Fruit fly (Drosophila melanogaster) whole organism, prepupa: ENCODE data around the gene Hsp110.

Experiments
- Blimp-1 ChIP-seq: fragments of 200-800 bp; sonication (Bioruptor generic); optimal IDR thresholded peaks from 3 replicates; lab custom pipeline; 2017; ENCODE audit warnings: missing biosample characterization, missing genetic modification characterization, mild to moderate bottlenecking, moderate library complexity, missing genetic modification reagents
- CG10631 ChIP-seq: fragments of 200-800 bp; sonication (Bioruptor generic); optimal IDR thresholded peaks from 2 replicates; lab custom pipeline; 2016; ENCODE audit warnings: missing biosample characterization, missing genetic modification characterization
- CG10669 ChIP-seq: fragments of 200-800 bp; sonication (Bioruptor generic); optimal IDR thresholded peaks from 3 replicates; lab custom pipeline; 2018; ENCODE audit warnings: missing biosample characterization, mild to moderate bottlenecking, missing genetic modification characterization, moderate library complexity
- CG11762 ChIP-seq: fragments of 200-800 bp; sonication (Bioruptor generic); optimal IDR thresholded peaks from 3 replicates; lab custom pipeline; 2016; ENCODE audit warnings: missing biosample characterization, missing genetic modification characterization; ENCODE audit not compliant: insufficient read depth
- CG11902 ChIP-seq: fragments of 200-800 bp; sonication (Bioruptor generic); optimal IDR thresholded peaks from 3 replicates; lab custom pipeline; 2016; ENCODE audit warnings: missing biosample characterization, missing genetic modification characterization
- CG16779 ChIP-seq: fragments of 200-800 bp; sonication (Bioruptor generic); optimal IDR thresholded peaks from 3 replicates; lab custom pipeline; 2017; ENCODE audit warnings: missing biosample characterization, mild to moderate bottlenecking, missing genetic modification characterization
- CG32006 ChIP-seq: fragments of 200-800 bp; sonication (Bioruptor generic); optimal IDR thresholded peaks from 3 replicates; lab custom pipeline; 2017; ENCODE audit warnings: missing biosample characterization, mild to moderate bottlenecking, missing genetic modification characterization
- CG34406 ChIP-seq: fragments of 200-800 bp; sonication (Bioruptor generic); optimal IDR thresholded peaks from 3 replicates; lab custom pipeline; 2016; ENCODE audit warnings: missing biosample characterization, missing genetic modification characterization
- CG3919 ChIP-seq: fragments of 200-800 bp; sonication (Bioruptor generic); optimal IDR thresholded peaks from 3 replicates; lab custom pipeline; 2016; ENCODE audit warnings: missing biosample characterization, missing genetic modification characterization
- CG4318 ChIP-seq: fragments of 200-800 bp; sonication (Bioruptor generic); optimal IDR thresholded peaks from 3 replicates; lab custom pipeline; 2017; ENCODE audit warnings: missing biosample characterization, mild to moderate bottlenecking, missing genetic modification characterization
- CG6163 ChIP-seq: fragments of 200-800 bp; sonication (Bioruptor generic); IDR thresholded peaks from 3 replicates; pipeline ENCODE4 v1.3.6; 2022; ENCODE audit warnings: missing biosample characterization, missing genetic modification characterization
- CG6276 ChIP-seq: fragments of 200-800 bp; sonication (Bioruptor generic); optimal IDR thresholded peaks from 2 replicates; lab custom pipeline; 2017; ENCODE audit warnings: missing biosample characterization, mild to moderate bottlenecking, missing genetic modification characterization
- CG6792 ChIP-seq: fragments of 200-800 bp; sonication (Bioruptor generic); optimal IDR thresholded peaks from 3 replicates; lab custom pipeline; 2016; ENCODE audit warnings: missing biosample characterization, missing genetic modification characterization
- CG6808 ChIP-seq: fragments of 200-800 bp; sonication (Bioruptor generic); optimal IDR thresholded peaks from 3 replicates; lab custom pipeline; 2017; ENCODE audit warnings: missing biosample characterization, missing genetic modification characterization, mild to moderate bottlenecking, moderate library complexity, missing genetic modification reagents
- CG6854 ChIP-seq: fragments of 200-800 bp; sonication (Bioruptor generic); optimal IDR thresholded peaks from 2 replicates; lab custom pipeline; 2017; ENCODE audit warnings: missing biosample characterization, mild to moderate bottlenecking, missing genetic modification characterization
- CG7368 ChIP-seq: fragments of 200-800 bp; sonication (Bioruptor generic); optimal IDR thresholded peaks from 3 replicates; lab custom pipeline; 2016; ENCODE audit warnings: missing biosample characterization, missing genetic modification characterization
- CG8119 ChIP-seq: fragments of 200-800 bp; sonication (Bioruptor generic); IDR thresholded peaks from 3 replicates; pipeline ENCODE4 v1.3.6; 2022; ENCODE audit warnings: missing biosample characterization, missing genetic modification characterization
- CG9139 ChIP-seq: fragments of 200-800 bp; sonication (Bioruptor generic); optimal IDR thresholded peaks from 3 replicates; lab custom pipeline; 2017; ENCODE audit warnings: missing biosample characterization, mild to moderate bottlenecking, missing genetic modification characterization
- Eip75B ChIP-seq: fragments of 200-800 bp; sonication (Bioruptor generic); optimal IDR thresholded peaks from 3 replicates; lab custom pipeline; 2016; ENCODE audit warnings: missing biosample characterization, missing genetic modification characterization
- Eip78C ChIP-seq: fragments of 200-800 bp; sonication (Bioruptor generic); peaks from one replicate; lab custom pipeline; 2016; ENCODE audit warnings: missing biosample characterization, missing genetic modification characterization
- Eip93F ChIP-seq: fragments of 200-800 bp; sonication (Bioruptor generic); optimal IDR thresholded peaks from 2 replicates; lab custom pipeline; 2016; ENCODE audit warnings: missing biosample characterization, mild to moderate bottlenecking, missing genetic modification characterization
- Gug ChIP-seq: fragments of 200-800 bp; sonication (Bioruptor generic); IDR thresholded peaks from 2 replicates; pipeline ENCODE4 v1.3.6; 2022; ENCODE audit warnings: missing biosample characterization, missing genetic modification characterization
- Hr39 ChIP-seq: fragments of 200-800 bp; sonication (Bioruptor generic); optimal IDR thresholded peaks from 2 replicates; lab custom pipeline; 2016; ENCODE audit warnings: missing biosample characterization, missing genetic modification characterization
- Hr4 ChIP-seq: fragments of 200-800 bp; sonication (Bioruptor generic); optimal IDR thresholded peaks from 3 replicates; lab custom pipeline; 2016; ENCODE audit warnings: missing biosample characterization, missing genetic modification characterization
- Lpt ChIP-seq: fragments of 200-800 bp; sonication (Bioruptor generic); optimal IDR thresholded peaks from 3 replicates; lab custom pipeline; 2016; ENCODE audit warnings: missing biosample characterization, missing genetic modification characterization
- Met ChIP-seq: fragments of 200-800 bp; sonication (Bioruptor generic); optimal IDR thresholded peaks from 3 replicates; lab custom pipeline; 2016; ENCODE audit warnings: missing biosample characterization, missing genetic modification characterization
- OdsH ChIP-seq: fragments of 200-800 bp; sonication (Bioruptor generic); optimal IDR thresholded peaks from 3 replicates; lab custom pipeline; 2016; ENCODE audit warnings: missing biosample characterization, missing genetic modification characterization
- Smox ChIP-seq: fragments of 200-800 bp; sonication (Bioruptor generic); optimal IDR thresholded peaks from 3 replicates; lab custom pipeline; 2016; ENCODE audit warnings: missing biosample characterization, missing genetic modification characterization
- Sox102F ChIP-seq: fragments of 200-800 bp; sonication (Bioruptor generic); optimal IDR thresholded peaks from 2 replicates; lab custom pipeline; 2016; ENCODE audit warnings: missing biosample characterization, mild to moderate bottlenecking, missing genetic modification characterization
- Sox15 ChIP-seq: fragments of 200-800 bp; sonication (Bioruptor generic); optimal IDR thresholded peaks from 3 replicates; lab custom pipeline; 2016; ENCODE audit warnings: missing biosample characterization, missing genetic modification characterization
- achi ChIP-seq: fragments of 200-800 bp; sonication (Bioruptor generic); optimal IDR thresholded peaks from 3 replicates; lab custom pipeline; 2016; ENCODE audit warnings: missing biosample characterization, missing genetic modification characterization
- acj6 ChIP-seq: fragments of 200-800 bp; sonication (Bioruptor generic); optimal IDR thresholded peaks from 3 replicates; lab custom pipeline; 2016; ENCODE audit warnings: missing biosample characterization, missing genetic modification characterization
- cyc ChIP-seq: fragments of 200-800 bp; sonication (Bioruptor generic); optimal IDR thresholded peaks from 3 replicates; lab custom pipeline; 2016; ENCODE audit warnings: missing biosample characterization, missing genetic modification characterization
- dac ChIP-seq: fragments of 200-800 bp; sonication (Bioruptor generic); optimal IDR thresholded peaks from 2 replicates; lab custom pipeline; 2017; ENCODE audit warnings: missing biosample characterization, mild to moderate bottlenecking, missing genetic modification characterization
- dsx ChIP-seq: fragments of 200-800 bp; optimal IDR thresholded peaks from 3 replicates; lab custom pipeline; 2019; ENCODE audit warnings: missing biosample characterization, mild to moderate bottlenecking, missing genetic modification characterization, moderate library complexity; ENCODE audit not compliant: poor library complexity, severe bottlenecking
- eg ChIP-seq: fragments of 200-800 bp; sonication (Bioruptor generic); IDR thresholded peaks from 3 replicates; pipeline ENCODE4 v1.3.6; 2022; ENCODE audit warnings: missing biosample characterization, missing genetic modification characterization
- esn ChIP-seq: fragments of 200-800 bp; sonication (Bioruptor generic); optimal IDR thresholded peaks from 2 replicates; lab custom pipeline; 2016; ENCODE audit warnings: missing biosample characterization, mild to moderate bottlenecking, missing genetic modification characterization, moderate library complexity
- fd59A ChIP-seq: fragments of 200-800 bp; sonication (Bioruptor generic); optimal IDR thresholded peaks from 2 replicates; lab custom pipeline; 2017; ENCODE audit warnings: missing biosample characterization, mild to moderate bottlenecking, missing genetic modification characterization, missing genetic modification reagents
- fd85E ChIP-seq: fragments of 200-800 bp; sonication (Bioruptor generic); optimal IDR thresholded peaks from 3 replicates; lab custom pipeline; 2016; ENCODE audit warnings: missing biosample characterization, missing genetic modification characterization
- fkh ChIP-seq: fragments of 200-800 bp; sonication (Bioruptor generic); optimal IDR thresholded peaks from 3 replicates; lab custom pipeline; 2017; ENCODE audit warnings: missing biosample characterization, mild to moderate bottlenecking, missing genetic modification characterization, moderate library complexity
- net ChIP-seq: fragments of 200-800 bp; sonication (Bioruptor generic); optimal IDR thresholded peaks from 3 replicates; lab custom pipeline; 2016; ENCODE audit warnings: missing biosample characterization, missing genetic modification characterization
- pdm3 ChIP-seq: fragments of 200-800 bp; sonication (Bioruptor generic); optimal IDR thresholded peaks from 3 replicates; lab custom pipeline; 2016; ENCODE audit warnings: missing biosample characterization, missing genetic modification characterization
- salr ChIP-seq, 2 experiments: fragments of 200-800 bp; sonication (Bioruptor generic); optimal IDR thresholded peaks; 3 replicates each; lab custom pipeline; 2016 to 2018; ENCODE audit warnings: missing biosample characterization in 2 of 2, missing genetic modification characterization in 2 of 2, mild to moderate bottlenecking in 1 of 2
- spab ChIP-seq: fragments of 200-800 bp; sonication (Bioruptor generic); optimal IDR thresholded peaks from 2 replicates; lab custom pipeline; 2017; ENCODE audit warnings: missing biosample characterization, mild to moderate bottlenecking, missing genetic modification characterization, missing genetic modification reagents
- ss ChIP-seq, 2 experiments: fragments of 200-800 bp; sonication (Bioruptor generic); optimal IDR thresholded peaks; 2 replicates in 1 of 2; 3 replicates in 1 of 2; lab custom pipeline; 2017 to 2018; ENCODE audit warnings: mild to moderate bottlenecking in 2 of 2, missing biosample characterization in 2 of 2, missing genetic modification characterization in 2 of 2, moderate library complexity in 1 of 2
- svp ChIP-seq: fragments of 200-800 bp; sonication (Bioruptor generic); peaks from one replicate; lab custom pipeline; 2016; ENCODE audit warnings: missing biosample characterization, missing genetic modification characterization
- topi ChIP-seq: fragments of 200-800 bp; sonication (Bioruptor generic); optimal IDR thresholded peaks from 3 replicates; lab custom pipeline; 2016; ENCODE audit warnings: missing biosample characterization, missing genetic modification characterization

Gene Hsp110

DNA sequence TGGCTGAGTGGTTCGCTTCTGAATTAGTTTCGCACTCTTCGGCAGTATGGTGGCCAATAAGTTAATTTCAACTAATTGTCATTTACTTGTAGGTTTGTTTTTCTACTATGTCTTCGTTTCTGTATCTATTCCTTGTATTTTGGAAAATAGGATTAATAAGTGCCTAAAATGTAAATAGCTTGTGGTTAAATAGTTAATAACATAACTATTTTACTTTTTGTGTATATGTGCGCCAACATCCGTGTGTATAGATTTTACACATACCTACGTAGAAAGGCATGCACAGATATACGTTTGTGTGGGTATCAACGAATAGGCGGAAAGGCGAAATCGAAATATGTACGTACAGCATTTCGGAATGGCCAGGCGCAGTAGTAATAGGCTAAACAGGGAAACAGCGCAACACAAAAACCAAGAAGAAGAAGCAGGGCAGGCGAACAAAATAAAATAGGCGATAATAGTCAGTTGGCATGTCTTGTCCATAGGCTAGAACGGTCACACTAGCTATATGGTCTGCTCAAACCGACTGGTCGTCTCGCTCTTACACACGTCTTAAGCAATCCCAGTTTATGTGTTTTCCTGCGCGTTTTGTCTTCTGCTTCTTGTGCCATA, 34.2 kb upstream of the Hsp110 start (continued):
- no peak for TF ChIP-seq Met (GFP tag; lab: Kevin White, UChicago)
- no peak for TF ChIP-seq acj6 (GFP tag; lab: Kevin White, UChicago)
- no peak for TF ChIP-seq CG11902
- peak; percentile 12 for TF ChIP-seq Lpt (GFP tag; lab: Kevin White, UChicago)
- no peak for TF ChIP-seq Hr39 (GFP tag; lab: Kevin White, UChicago)
- TF ChIP-seq CG3919 (GFP tag; lab: Kevin White, UChicago), result peak; percentile 5
- TF ChIP-seq CG6276 (GFP tag; lab: Kevin White, UChicago), result no peak
- no peak for TF ChIP-seq CG11762 (GFP tag; lab: Kevin White, UChicago)
- no peak for TF ChIP-seq pdm3
- peak; percentile 98 for TF ChIP-seq CG6163 (GFP tag; lab: Robert Waterston, UW)
- no peak for TF ChIP-seq dac (GFP tag; lab: Kevin White, UChicago)
- TF ChIP-seq topi (GFP tag; lab: Kevin White, UChicago), result no peak
- no peak for TF ChIP-seq CG8119
- TF ChIP-seq Eip78C, result peak; percentile 26
- TF ChIP-seq fd85E, result no peak
- peak; percentile 4 to 22 for TF ChIP-seq ss (GFP tag; optimal IDR thresholded peaks at IDR 0.05; lab: Kevin White, UChicago)
- no peak for TF ChIP-seq Eip75B (GFP tag; lab: Kevin White, UChicago)
- no peak for TF ChIP-seq CG9139 (GFP tag; lab: Kevin White, UChicago)
- TF ChIP-seq OdsH (GFP tag; lab: Kevin White, UChicago), result no peak
- TF ChIP-seq Smox (GFP tag; lab: Kevin White, UChicago), result no peak
- TF ChIP-seq eg (GFP tag; lab: Robert Waterston, UW), result no peak
- no peak for TF ChIP-seq svp (GFP tag; lab: Kevin White, UChicago)
- TF ChIP-seq CG7368 (GFP tag; lab: Kevin White, UChicago), result no peak
- TF ChIP-seq cyc (GFP tag; lab: Kevin White, UChicago), result no peak
- no peak for TF ChIP-seq CG16779 (tag; lab: Kevin White, UChicago)
- TF ChIP-seq spab (GFP tag; lab: Kevin White, UChicago), result no peak
- TF ChIP-seq CG6854 (GFP tag; lab: Kevin White, UChicago), result no peak
- TF ChIP-seq Blimp-1, result no peak
- no peak for TF ChIP-seq net
- TF ChIP-seq Sox102F (GFP tag; lab: Kevin White, UChicago), result no peak
- no peak for TF ChIP-seq esn (GFP tag; lab: Kevin White, UChicago)
- TF ChIP-seq Gug (GFP tag; lab: Robert Waterston, UW), result no peak
- no peak for TF ChIP-seq CG6792
- TF ChIP-seq Eip93F (GFP tag; lab: Kevin White, UChicago), result no peak
- TF ChIP-seq CG10631 (GFP tag; lab: Kevin White, UChicago), result no peak
- no peak for TF ChIP-seq CG10669 (GFP tag; lab: Kevin White, UChicago)
- TF ChIP-seq fkh (GFP tag; lab: Kevin White, UChicago), result no peak
- no peak for TF ChIP-seq CG6808 (GFP tag; lab: Kevin White, UChicago)
- no peak for TF ChIP-seq fd59A (GFP tag; lab: Kevin White, UChicago)

DNA sequence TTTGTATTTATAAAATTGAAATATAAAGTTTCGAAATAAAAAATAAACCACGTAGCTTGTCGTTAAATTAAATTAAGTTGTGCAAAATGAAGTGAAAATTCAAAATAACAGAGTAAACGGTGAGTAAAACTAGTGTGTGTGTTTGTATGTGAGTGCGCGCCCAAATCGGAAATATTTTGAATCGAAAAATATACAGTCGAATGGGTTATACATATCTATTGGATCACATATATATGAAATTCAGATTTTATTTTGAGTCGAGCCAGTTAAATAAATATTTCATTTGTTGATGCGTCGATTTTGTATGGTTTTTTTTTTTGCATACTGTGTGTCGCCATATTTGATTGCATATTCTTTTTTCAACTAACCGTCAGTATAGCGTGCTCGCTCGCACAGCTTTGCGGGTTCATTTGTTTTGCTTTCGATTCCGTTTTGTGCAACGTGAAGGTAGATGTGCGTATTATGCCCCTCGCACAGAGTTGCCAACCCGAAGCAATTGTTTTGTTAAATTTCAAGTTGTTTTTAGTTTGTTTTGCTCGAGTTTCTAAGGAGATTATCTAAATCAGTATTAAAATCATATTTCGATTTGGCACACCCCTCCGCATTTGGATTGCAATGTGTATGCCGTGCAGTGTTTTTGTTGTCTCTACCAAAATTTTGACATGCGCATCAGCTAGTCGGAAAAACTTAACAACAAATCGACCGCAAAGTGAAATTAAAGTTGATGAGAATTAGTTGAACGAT, 33.4 kb upstream of the Hsp110 start:
- TF ChIP-seq CG34406 (GFP tag; lab: Kevin White, UChicago) (no peak), salr (GFP tag; optimal IDR thresholded peaks at IDR 0.05; lab: Kevin White, UChicago) (no peak), CG4318 (GFP tag; lab: Kevin White, UChicago) (no peak), esn (GFP tag; lab: Kevin White, UChicago) (peak; percentile 52), Hr4 (no peak), dsx (GFP tag; lab: Kevin White, UChicago) (no peak), CG6276 (GFP tag; lab: Kevin White, UChicago) (no peak), CG7368 (GFP tag; lab: Kevin White, UChicago) (no peak), fd85E (no peak), CG11762 (GFP tag; lab: Kevin White, UChicago) (no peak), Sox102F (GFP tag; lab: Kevin White, UChicago) (no peak), Eip93F (GFP tag; lab: Kevin White, UChicago) (no peak), achi (GFP tag; lab: Kevin White, UChicago) (no peak), CG16779 (tag; lab: Kevin White, UChicago) (peak; percentile 1), Met (GFP tag; lab: Kevin White, UChicago) (no peak), CG11902 (no peak), dac (GFP tag; lab: Kevin White, UChicago) (peak; percentile 45), Eip78C (peak; percentile 55), CG6854 (GFP tag; lab: Kevin White, UChicago) (no peak), Sox15 (no peak), CG6163 (GFP tag; lab: Robert Waterston, UW) (peak; percentile 75), CG6808 (GFP tag; lab: Kevin White, UChicago) (peak; percentile 36), svp (GFP tag; lab: Kevin White, UChicago) (no peak), CG32006 (GFP tag; lab: Kevin White, UChicago) (peak; percentile 14)
